Fruit fly (Drosophila melanogaster) whole organism, prepupa: ENCODE results near the gene Nuf2.

Experiments
- Blimp-1 ChIP-seq: fragments of 200-800 bp; sonication (Bioruptor generic); optimal IDR thresholded peaks from 3 replicates; lab custom pipeline; 2017; ENCODE audit warnings: missing biosample characterization, missing genetic modification characterization, mild to moderate bottlenecking, moderate library complexity, missing genetic modification reagents
- CG10669 ChIP-seq: fragments of 200-800 bp; sonication (Bioruptor generic); optimal IDR thresholded peaks from 3 replicates; lab custom pipeline; 2018; ENCODE audit warnings: missing biosample characterization, mild to moderate bottlenecking, missing genetic modification characterization, moderate library complexity
- CG11294 ChIP-seq: fragments of 200-800 bp; sonication (Bioruptor generic); IDR thresholded peaks from 2 replicates; pipeline ENCODE4 v1.3.6; 2022; ENCODE audit warnings: missing biosample characterization, missing genetic modification characterization
- CG11762 ChIP-seq: fragments of 200-800 bp; sonication (Bioruptor generic); optimal IDR thresholded peaks from 3 replicates; lab custom pipeline; 2016; ENCODE audit warnings: missing biosample characterization, missing genetic modification characterization; ENCODE audit not compliant: insufficient read depth
- CG11902 ChIP-seq: fragments of 200-800 bp; sonication (Bioruptor generic); optimal IDR thresholded peaks from 3 replicates; lab custom pipeline; 2016; ENCODE audit warnings: missing biosample characterization, missing genetic modification characterization
- CG15336 ChIP-seq: fragments of 200-800 bp; sonication (Bioruptor generic); IDR thresholded peaks from 2 replicates; pipeline ENCODE4 v1.3.6; 2022; ENCODE audit warnings: missing biosample characterization, missing genetic modification characterization
- CG1621 ChIP-seq: fragments of 200-800 bp; sonication (Bioruptor generic); optimal IDR thresholded peaks from 3 replicates; lab custom pipeline; 2018; ENCODE audit warnings: missing biosample characterization, mild to moderate bottlenecking, missing genetic modification characterization
- CG3032 ChIP-seq: fragments of 200-800 bp; optimal IDR thresholded peaks from 2 replicates; lab custom pipeline; 2019; ENCODE audit warnings: missing biosample characterization, mild to moderate bottlenecking, missing genetic modification characterization, moderate library complexity
- CG31627 ChIP-seq: fragments of 200-800 bp; sonication (Bioruptor generic); optimal IDR thresholded peaks from 3 replicates; lab custom pipeline; 2016; ENCODE audit warnings: missing biosample characterization, missing genetic modification characterization
- CG32006 ChIP-seq: fragments of 200-800 bp; sonication (Bioruptor generic); optimal IDR thresholded peaks from 3 replicates; lab custom pipeline; 2017; ENCODE audit warnings: missing biosample characterization, mild to moderate bottlenecking, missing genetic modification characterization
- CG34406 ChIP-seq: fragments of 200-800 bp; sonication (Bioruptor generic); optimal IDR thresholded peaks from 3 replicates; lab custom pipeline; 2016; ENCODE audit warnings: missing biosample characterization, missing genetic modification characterization
- CG3919 ChIP-seq: fragments of 200-800 bp; sonication (Bioruptor generic); optimal IDR thresholded peaks from 3 replicates; lab custom pipeline; 2016; ENCODE audit warnings: missing biosample characterization, missing genetic modification characterization
- CG4318 ChIP-seq: fragments of 200-800 bp; sonication (Bioruptor generic); optimal IDR thresholded peaks from 3 replicates; lab custom pipeline; 2017; ENCODE audit warnings: missing biosample characterization, mild to moderate bottlenecking, missing genetic modification characterization
- CG6163 ChIP-seq: fragments of 200-800 bp; sonication (Bioruptor generic); IDR thresholded peaks from 3 replicates; pipeline ENCODE4 v1.3.6; 2022; ENCODE audit warnings: missing biosample characterization, missing genetic modification characterization
- CG6276 ChIP-seq: fragments of 200-800 bp; sonication (Bioruptor generic); optimal IDR thresholded peaks from 2 replicates; lab custom pipeline; 2017; ENCODE audit warnings: missing biosample characterization, mild to moderate bottlenecking, missing genetic modification characterization
- CG6792 ChIP-seq: fragments of 200-800 bp; sonication (Bioruptor generic); optimal IDR thresholded peaks from 3 replicates; lab custom pipeline; 2016; ENCODE audit warnings: missing biosample characterization, missing genetic modification characterization
- CG6808 ChIP-seq: fragments of 200-800 bp; sonication (Bioruptor generic); optimal IDR thresholded peaks from 3 replicates; lab custom pipeline; 2017; ENCODE audit warnings: missing biosample characterization, missing genetic modification characterization, mild to moderate bottlenecking, moderate library complexity, missing genetic modification reagents
- CG6854 ChIP-seq: fragments of 200-800 bp; sonication (Bioruptor generic); optimal IDR thresholded peaks from 2 replicates; lab custom pipeline; 2017; ENCODE audit warnings: missing biosample characterization, mild to moderate bottlenecking, missing genetic modification characterization
- CG8119 ChIP-seq: fragments of 200-800 bp; sonication (Bioruptor generic); IDR thresholded peaks from 3 replicates; pipeline ENCODE4 v1.3.6; 2022; ENCODE audit warnings: missing biosample characterization, missing genetic modification characterization
- CG8319 ChIP-seq: fragments of 200-800 bp; sonication (Bioruptor generic); optimal IDR thresholded peaks from 3 replicates; lab custom pipeline; 2016; ENCODE audit warnings: missing biosample characterization, missing genetic modification characterization
- CG8632 ChIP-seq: fragments of 200-800 bp; sonication (Bioruptor generic); optimal IDR thresholded peaks from 3 replicates; lab custom pipeline; 2016; ENCODE audit warnings: missing biosample characterization, missing genetic modification characterization
- CG9139 ChIP-seq: fragments of 200-800 bp; sonication (Bioruptor generic); optimal IDR thresholded peaks from 3 replicates; lab custom pipeline; 2017; ENCODE audit warnings: missing biosample characterization, mild to moderate bottlenecking, missing genetic modification characterization
- Eip75B ChIP-seq: fragments of 200-800 bp; sonication (Bioruptor generic); optimal IDR thresholded peaks from 3 replicates; lab custom pipeline; 2016; ENCODE audit warnings: missing biosample characterization, missing genetic modification characterization
- Eip93F ChIP-seq: fragments of 200-800 bp; sonication (Bioruptor generic); optimal IDR thresholded peaks from 2 replicates; lab custom pipeline; 2016; ENCODE audit warnings: missing biosample characterization, mild to moderate bottlenecking, missing genetic modification characterization
- Ets21C ChIP-seq: fragments of 200-800 bp; sonication (Bioruptor generic); optimal IDR thresholded peaks from 3 replicates; lab custom pipeline; 2016; ENCODE audit warnings: missing biosample characterization, missing genetic modification characterization
- Ets96B ChIP-seq: fragments of 200-800 bp; optimal IDR thresholded peaks from 2 replicates; lab custom pipeline; 2019; ENCODE audit warnings: missing biosample characterization, mild to moderate bottlenecking, missing genetic modification characterization, moderate library complexity
- Hr39 ChIP-seq: fragments of 200-800 bp; sonication (Bioruptor generic); optimal IDR thresholded peaks from 2 replicates; lab custom pipeline; 2016; ENCODE audit warnings: missing biosample characterization, missing genetic modification characterization
- Lpt ChIP-seq: fragments of 200-800 bp; sonication (Bioruptor generic); optimal IDR thresholded peaks from 3 replicates; lab custom pipeline; 2016; ENCODE audit warnings: missing biosample characterization, missing genetic modification characterization
- Met ChIP-seq: fragments of 200-800 bp; sonication (Bioruptor generic); optimal IDR thresholded peaks from 3 replicates; lab custom pipeline; 2016; ENCODE audit warnings: missing biosample characterization, missing genetic modification characterization
- OdsH ChIP-seq: fragments of 200-800 bp; sonication (Bioruptor generic); optimal IDR thresholded peaks from 3 replicates; lab custom pipeline; 2016; ENCODE audit warnings: missing biosample characterization, missing genetic modification characterization
- Smox ChIP-seq: fragments of 200-800 bp; sonication (Bioruptor generic); optimal IDR thresholded peaks from 3 replicates; lab custom pipeline; 2016; ENCODE audit warnings: missing biosample characterization, missing genetic modification characterization
- Sox102F ChIP-seq: fragments of 200-800 bp; sonication (Bioruptor generic); optimal IDR thresholded peaks from 2 replicates; lab custom pipeline; 2016; ENCODE audit warnings: missing biosample characterization, mild to moderate bottlenecking, missing genetic modification characterization
- Sox15 ChIP-seq: fragments of 200-800 bp; sonication (Bioruptor generic); optimal IDR thresholded peaks from 3 replicates; lab custom pipeline; 2016; ENCODE audit warnings: missing biosample characterization, missing genetic modification characterization
- achi ChIP-seq: fragments of 200-800 bp; sonication (Bioruptor generic); optimal IDR thresholded peaks from 3 replicates; lab custom pipeline; 2016; ENCODE audit warnings: missing biosample characterization, missing genetic modification characterization
- acj6 ChIP-seq: fragments of 200-800 bp; sonication (Bioruptor generic); optimal IDR thresholded peaks from 3 replicates; lab custom pipeline; 2016; ENCODE audit warnings: missing biosample characterization, missing genetic modification characterization
- cyc ChIP-seq: fragments of 200-800 bp; sonication (Bioruptor generic); optimal IDR thresholded peaks from 3 replicates; lab custom pipeline; 2016; ENCODE audit warnings: missing biosample characterization, missing genetic modification characterization
- dac ChIP-seq: fragments of 200-800 bp; sonication (Bioruptor generic); optimal IDR thresholded peaks from 2 replicates; lab custom pipeline; 2017; ENCODE audit warnings: missing biosample characterization, mild to moderate bottlenecking, missing genetic modification characterization
- dsx ChIP-seq: fragments of 200-800 bp; optimal IDR thresholded peaks from 3 replicates; lab custom pipeline; 2019; ENCODE audit warnings: missing biosample characterization, mild to moderate bottlenecking, missing genetic modification characterization, moderate library complexity; ENCODE audit not compliant: poor library complexity, severe bottlenecking
- eg ChIP-seq: fragments of 200-800 bp; sonication (Bioruptor generic); IDR thresholded peaks from 3 replicates; pipeline ENCODE4 v1.3.6; 2022; ENCODE audit warnings: missing biosample characterization, missing genetic modification characterization
- esn ChIP-seq: fragments of 200-800 bp; sonication (Bioruptor generic); optimal IDR thresholded peaks from 2 replicates; lab custom pipeline; 2016; ENCODE audit warnings: missing biosample characterization, mild to moderate bottlenecking, missing genetic modification characterization, moderate library complexity
- fd59A ChIP-seq: fragments of 200-800 bp; sonication (Bioruptor generic); optimal IDR thresholded peaks from 2 replicates; lab custom pipeline; 2017; ENCODE audit warnings: missing biosample characterization, mild to moderate bottlenecking, missing genetic modification characterization, missing genetic modification reagents
- fd85E ChIP-seq: fragments of 200-800 bp; sonication (Bioruptor generic); optimal IDR thresholded peaks from 3 replicates; lab custom pipeline; 2016; ENCODE audit warnings: missing biosample characterization, missing genetic modification characterization
- fkh ChIP-seq: fragments of 200-800 bp; sonication (Bioruptor generic); optimal IDR thresholded peaks from 3 replicates; lab custom pipeline; 2017; ENCODE audit warnings: missing biosample characterization, mild to moderate bottlenecking, missing genetic modification characterization, moderate library complexity
- lz ChIP-seq: fragments of 200-800 bp; sonication (Bioruptor generic); optimal IDR thresholded peaks from 3 replicates; lab custom pipeline; 2016; ENCODE audit warnings: missing biosample characterization, missing genetic modification characterization
- net ChIP-seq: fragments of 200-800 bp; sonication (Bioruptor generic); optimal IDR thresholded peaks from 3 replicates; lab custom pipeline; 2016; ENCODE audit warnings: missing biosample characterization, missing genetic modification characterization
- pdm3 ChIP-seq: fragments of 200-800 bp; sonication (Bioruptor generic); optimal IDR thresholded peaks from 3 replicates; lab custom pipeline; 2016; ENCODE audit warnings: missing biosample characterization, missing genetic modification characterization
- salr ChIP-seq, 2 experiments: fragments of 200-800 bp; sonication (Bioruptor generic); optimal IDR thresholded peaks; 3 replicates each; lab custom pipeline; 2016 to 2018; ENCODE audit warnings: missing biosample characterization in 2 of 2, missing genetic modification characterization in 2 of 2, mild to moderate bottlenecking in 1 of 2
- svp ChIP-seq: fragments of 200-800 bp; sonication (Bioruptor generic); peaks from one replicate; lab custom pipeline; 2016; ENCODE audit warnings: missing biosample characterization, missing genetic modification characterization
- vri ChIP-seq: fragments of 200-800 bp; sonication (Bioruptor generic); optimal IDR thresholded peaks from 3 replicates; lab custom pipeline; 2016; ENCODE audit warnings: missing biosample characterization, mild to moderate bottlenecking, missing genetic modification characterization

The Nuf2 gene

DNA sequence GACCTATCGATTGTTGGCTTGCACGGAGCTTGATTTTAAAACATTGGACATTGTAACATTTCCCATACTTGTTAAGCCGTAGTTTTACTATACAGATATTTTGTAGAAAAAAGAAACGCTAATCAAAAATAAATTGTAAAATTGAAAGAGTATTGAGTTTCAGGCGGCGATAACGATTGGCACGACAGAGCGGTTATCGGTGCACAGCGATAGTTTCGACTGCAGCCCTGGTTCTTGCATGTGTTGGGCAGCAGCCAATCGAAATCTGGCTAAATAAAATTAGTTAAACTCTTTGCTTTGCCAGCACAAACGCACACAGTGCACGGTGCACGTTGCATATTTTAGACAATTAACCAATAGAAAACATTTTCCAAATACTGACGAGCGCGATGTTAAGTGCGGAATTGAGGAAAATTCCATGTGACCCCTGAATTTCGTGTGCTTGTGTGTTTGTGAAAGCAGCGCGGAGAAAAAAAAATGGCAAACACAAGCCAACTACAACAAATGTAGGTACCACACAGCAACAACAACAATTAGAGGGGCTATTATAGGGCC lies 27.8 kb downstream of the Nuf2 start, which contains the start of gene milt (continued):
- TF ChIP-seq CG8632, result no peak
- TF ChIP-seq Eip93F (GFP tag; lab: Kevin White, UChicago), result no peak

DNA sequence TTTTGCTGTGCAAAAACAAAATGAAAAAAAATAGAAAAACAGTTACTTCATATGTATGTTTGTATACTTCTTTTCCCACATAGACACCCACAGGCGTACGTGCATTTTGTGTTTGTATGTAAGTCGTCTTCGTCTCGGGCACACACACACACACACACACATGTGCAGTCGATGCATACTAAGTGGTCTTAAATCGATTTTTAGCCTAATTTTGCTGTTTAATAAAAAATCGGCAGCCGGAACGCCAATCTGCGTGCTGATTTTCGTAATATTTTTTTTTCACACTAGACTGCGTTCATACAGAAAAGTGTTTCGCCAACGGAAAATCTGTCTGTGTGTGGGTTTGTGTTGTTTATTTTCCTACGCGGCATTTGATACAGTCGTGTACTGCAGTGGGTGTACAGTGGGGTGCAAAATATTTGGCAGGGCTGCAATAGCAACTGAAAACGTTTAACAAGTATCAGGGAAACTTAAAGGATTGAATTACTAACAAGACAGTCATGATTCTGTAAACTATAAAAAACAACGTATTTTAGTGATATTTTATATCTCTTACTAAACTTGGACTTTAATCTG lies 32.4 kb downstream of the Nuf2 start:
- TF ChIP-seq CG31627 (GFP tag; lab: Kevin White, UChicago) (peak; percentile 62), CG9139 (GFP tag; lab: Kevin White, UChicago) (no peak), dac (peak; percentile 23), Blimp-1 (no peak), CG6854 (GFP tag; lab: Kevin White, UChicago) (no peak), CG11902 (GFP tag; lab: Kevin White, UChicago) (no peak), Eip75B (peak; percentile 57), achi (GFP tag; lab: Kevin White, UChicago) (peak; percentile 32), esn (GFP tag; lab: Kevin White, UChicago) (peak; percentile 56), fd59A (GFP tag; lab: Kevin White, UChicago) (peak; percentile 12), eg (GFP tag; lab: Robert Waterston, UW) (no peak; the same call in 1 of the 3 replicates), Ets96B (tag; lab: Kevin White, UChicago) (peak; percentile 42), CG11294 (no peak), cyc (peak; percentile 55), OdsH (GFP tag; lab: Kevin White, UChicago) (peak; percentile 51), CG8319 (GFP tag; lab: Kevin White, UChicago) (peak; percentile 15), CG32006 (peak; percentile 59), CG8632 (no peak), CG4318 (GFP tag; lab: Kevin White, UChicago) (no peak), Met (GFP tag; lab: Kevin White, UChicago) (peak; percentile 60), dsx (GFP tag; lab: Kevin White, UChicago) (peak; percentile 56), CG6792 (GFP tag; lab: Kevin White, UChicago) (peak; percentile 50), Smox (GFP tag; lab: Kevin White, UChicago) (no peak), CG6276 (GFP tag; lab: Kevin White, UChicago) (peak; percentile 78), CG10669 (GFP tag; lab: Kevin White, UChicago) (peak; percentile 57), CG15336 (peak; percentile 75), fkh (peak; percentile 83), salr (GFP tag; optimal IDR thresholded peaks at IDR 0.05; lab: Kevin White, UChicago) (peak in 1 of 2 experiments; percentile 38), lz (peak; percentile 53), CG11762 (GFP tag; lab: Kevin White, UChicago) (peak; percentile 17), Hr39 (GFP tag; lab: Kevin White, UChicago) (peak; percentile 60), net (peak; percentile 82), CG6808 (GFP tag; lab: Kevin White, UChicago) (peak; percentile 56), fd85E (GFP tag; lab: Kevin White, UChicago) (no peak), Sox15 (no peak), Lpt (GFP tag; lab: Kevin White, UChicago) (peak; percentile 49), CG34406 (peak; percentile 47), CG3032 (peak; percentile 37), svp (GFP tag; lab: Kevin White, UChicago) (no peak), vri (peak; percentile 52), pdm3 (peak; percentile 54), Ets21C (GFP tag; lab: Kevin White, UChicago) (peak; percentile 7), acj6 (peak; percentile 37), CG8119 (GFP tag; lab: Robert Waterston, UW) (peak; percentile 75), CG1621 (peak; percentile 49), CG3919 (GFP tag; lab: Kevin White, UChicago) (peak; percentile 71), Sox102F (GFP tag; lab: Kevin White, UChicago) (no peak), CG6163 (no peak; the same call in 2 of the 3 replicates)
